Worm (Caenorhabditis elegans) whole organism, midembryonic: ENCODE measurements around the gene F41G3.19.

Experiments used
- T22C8.4 ChIP-seq: fragments of 200-800 bp; sonication (Bioruptor generic); IDR thresholded peaks from 2 replicates; pipeline ENCODE4 v1.3.6; 2022; ENCODE audit warnings: missing genetic modification characterization, missing compliant biosample characterization
- cog-1 ChIP-seq: sonication (generic microtip); optimal IDR thresholded peaks from 2 replicates; lab custom pipeline; 2016; ENCODE audit warnings: missing genetic modification characterization, missing compliant biosample characterization
- flt-1 ChIP-seq: fragments of 200-800 bp; sonication (Bioruptor generic); IDR thresholded peaks from 2 replicates; pipeline ENCODE4 v1.3.6; 2022; ENCODE audit warnings: missing genetic modification characterization, missing compliant biosample characterization
- klf-2 ChIP-seq: fragments of 200-800 bp; sonication (Bioruptor generic); conservative IDR thresholded peaks from 2 replicates; pipeline ENCODE4 v1.3.6; 2022; ENCODE audit warnings: missing genetic modification reagents, missing genetic modification characterization, missing compliant biosample characterization
- med-1 ChIP-seq: sonication (generic microtip); optimal IDR thresholded peaks from 2 replicates; lab custom pipeline; 2017; ENCODE audit warnings: missing genetic modification characterization, mild to moderate bottlenecking, missing compliant biosample characterization, antibody characterized with exemption, missing genetic modification reagents; ENCODE audit not compliant: insufficient read depth
- ref-1 ChIP-seq: fragments of 200-800 bp; sonication (Bioruptor generic); conservative IDR thresholded peaks from 2 replicates; pipeline ENCODE4 v1.3.6; 2022; ENCODE audit warnings: missing genetic modification reagents, missing genetic modification characterization, missing compliant biosample characterization
- tab-1 ChIP-seq: fragments of 200-800 bp; sonication (Bioruptor generic); IDR thresholded peaks from 2 replicates; pipeline ENCODE4 v1.3.6; 2022; ENCODE audit warnings: missing genetic modification characterization, missing compliant biosample characterization
- ztf-23 ChIP-seq: fragments of 200-800 bp; sonication (Bioruptor generic); IDR thresholded peaks from 2 replicates; pipeline ENCODE4 v1.3.6; 2022; ENCODE audit warnings: missing genetic modification reagents, missing genetic modification characterization, missing compliant biosample characterization
- ztf-29 ChIP-seq: fragments of 200-800 bp; sonication (Bioruptor generic); IDR thresholded peaks from 2 replicates; pipeline ENCODE4 v1.3.6; 2022; ENCODE audit warnings: missing genetic modification reagents, missing genetic modification characterization, missing compliant biosample characterization

Gene F41G3.19

ce11 chrII:6752850-6753249 lies 923 bp upstream of the F41G3.19 start, which contains the start of gene F41G3.21:
F41G3.21 (minus strand) TSS chrII:6752950.
- TF ChIP-seq T22C8.4 (GFP tag; lab: Robert Waterston, UW) (no peak), ztf-29 (GFP tag; lab: Robert Waterston, UW) (no peak), tab-1 (GFP tag; lab: Robert Waterston, UW) (no peak), med-1 (GFP tag; lab: Kevin White, UChicago) (no peak), flt-1 (GFP tag; lab: Robert Waterston, UW) (no peak), ref-1 (no peak), ztf-23 (GFP tag; lab: Robert Waterston, UW) (no peak), klf-2 (GFP tag; lab: Robert Waterston, UW) (no peak), cog-1 (tag; lab: Kevin White, UChicago) (no peak)

ce11 chrII:6750929-6751328 lies 998 bp downstream of the F41G3.19 start, which contains the start of gene F41G3.20:
F41G3.20 (minus strand) TSS chrII:6751029.
- TF ChIP-seq ref-1 (no peak), klf-2 (GFP tag; lab: Robert Waterston, UW) (no peak), T22C8.4 (GFP tag; lab: Robert Waterston, UW) (no peak), tab-1 (GFP tag; lab: Robert Waterston, UW) (no peak), cog-1 (tag; lab: Kevin White, UChicago) (no peak), med-1 (GFP tag; lab: Kevin White, UChicago) (no peak), flt-1 (GFP tag; lab: Robert Waterston, UW) (no peak), ztf-29 (GFP tag; lab: Robert Waterston, UW) (no peak), ztf-23 (GFP tag; lab: Robert Waterston, UW) (no peak)

ce11 chrII:6749422-6749821 lies 2.5 kb downstream of the F41G3.19 start, which contains the start of gene F41G3.10:
F41G3.10 (minus strand) TSS chrII:6749522.
- no peak for TF ChIP-seq ztf-29 (GFP tag; lab: Robert Waterston, UW)
- no peak for TF ChIP-seq T22C8.4 (GFP tag; lab: Robert Waterston, UW)
- no peak for TF ChIP-seq flt-1 (GFP tag; lab: Robert Waterston, UW)
- no peak for TF ChIP-seq klf-2 (GFP tag; lab: Robert Waterston, UW)

- TF ChIP-seq ref-1: no peak
- no peak for TF ChIP-seq tab-1 (GFP tag; lab: Robert Waterston, UW)
- no peak for TF ChIP-seq klf-2 (GFP tag; lab: Robert Waterston, UW)
- TF ChIP-seq ztf-23 (GFP tag; lab: Robert Waterston, UW): no peak
- TF ChIP-seq T22C8.4 (GFP tag; lab: Robert Waterston, UW): no peak
- TF ChIP-seq cog-1 (tag; lab: Kevin White, UChicago): no peak
- TF ChIP-seq med-1 (GFP tag; lab: Kevin White, UChicago): no peak
- TF ChIP-seq flt-1 (GFP tag; lab: Robert Waterston, UW): no peak
- TF ChIP-seq ztf-29 (GFP tag; lab: Robert Waterston, UW): no peak
These were observed 5.5 kb downstream of the F41G3.19 start, which contains the start of gene F41G3.5 for ce11 chrII:6746404-6746803. F41G3.5 (plus strand) TSS chrII:6746704.

- TF ChIP-seq ztf-23 (GFP tag; lab: Robert Waterston, UW): no peak
- no peak for TF ChIP-seq T22C8.4 (GFP tag; lab: Robert Waterston, UW)
- TF ChIP-seq flt-1 (GFP tag; lab: Robert Waterston, UW): no peak
- no peak for TF ChIP-seq cog-1 (tag; lab: Kevin White, UChicago)
- TF ChIP-seq ztf-29 (GFP tag; lab: Robert Waterston, UW): no peak
- no peak for TF ChIP-seq tab-1 (GFP tag; lab: Robert Waterston, UW)
- no peak for TF ChIP-seq med-1 (GFP tag; lab: Kevin White, UChicago)
- TF ChIP-seq ref-1: no peak
- TF ChIP-seq klf-2 (GFP tag; lab: Robert Waterston, UW): no peak
These were observed 6.1 kb downstream of the F41G3.19 start, which contains the start of gene ins-14 for ce11 chrII:6745783-6746182. ins-14 (minus strand) TSS chrII:6745814.

- TF ChIP-seq ztf-29 (GFP tag; lab: Robert Waterston, UW) (no peak), flt-1 (GFP tag; lab: Robert Waterston, UW) (no peak), tab-1 (GFP tag; lab: Robert Waterston, UW) (no peak), klf-2 (GFP tag; lab: Robert Waterston, UW) (no peak), ref-1 (no peak)
These were observed 7.3 kb downstream of the F41G3.19 start, which contains the start of gene ins-15 for ce11 chrII:6744648-6745047. ins-15 (minus strand) TSS chrII:6744748.

- no peak for TF ChIP-seq ref-1
- TF ChIP-seq klf-2 (GFP tag; lab: Robert Waterston, UW): no peak
- no peak for TF ChIP-seq tab-1 (GFP tag; lab: Robert Waterston, UW)
- no peak for TF ChIP-seq med-1 (GFP tag; lab: Kevin White, UChicago)
- no peak for TF ChIP-seq flt-1 (GFP tag; lab: Robert Waterston, UW)
- TF ChIP-seq ztf-29 (GFP tag; lab: Robert Waterston, UW): no peak
- no peak for TF ChIP-seq T22C8.4 (GFP tag; lab: Robert Waterston, UW)
- TF ChIP-seq cog-1 (tag; lab: Kevin White, UChicago): no peak
- TF ChIP-seq ztf-23 (GFP tag; lab: Robert Waterston, UW): no peak
These were observed 9.3 kb downstream of the F41G3.19 start, which contains the start of gene F41G3.6 for ce11 chrII:6742614-6743013. F41G3.6 (plus strand) TSS chrII:6742914.

- TF ChIP-seq klf-2 (GFP tag; lab: Robert Waterston, UW) (peak; percentile 64; the same call in 1 of the 2 replicates), tab-1 (GFP tag; lab: Robert Waterston, UW) (0 out of 2 replicates have a peak, but pooled peaks have one; percentile 20), ref-1 (no peak), ztf-29 (GFP tag; lab: Robert Waterston, UW) (0 out of 2 replicates have a peak, but pooled peaks have one; percentile 34), cog-1 (tag; lab: Kevin White, UChicago) (peak; percentile 41), med-1 (GFP tag; lab: Kevin White, UChicago) (no peak), flt-1 (GFP tag; lab: Robert Waterston, UW) (peak; percentile 77; the same call in 1 of the 2 replicates)
These were observed 10.5 kb downstream of the F41G3.19 start, which contains the start of gene exos-8 for ce11 chrII:6741428-6741827. exos-8 (plus strand) TSS chrII:6741691.

ce11 chrII:6736604-6737003 lies 15.3 kb downstream of the F41G3.19 start, which contains the start of gene T14B4.1:
T14B4.1 (plus strand) TSS chrII:6736904.
- TF ChIP-seq ref-1 (no peak), flt-1 (GFP tag; lab: Robert Waterston, UW) (no peak), ztf-23 (GFP tag; lab: Robert Waterston, UW) (no peak), ztf-29 (GFP tag; lab: Robert Waterston, UW) (no peak), tab-1 (GFP tag; lab: Robert Waterston, UW) (no peak), med-1 (GFP tag; lab: Kevin White, UChicago) (no peak), cog-1 (tag; lab: Kevin White, UChicago) (no peak), klf-2 (GFP tag; lab: Robert Waterston, UW) (no peak), T22C8.4 (GFP tag; lab: Robert Waterston, UW) (no peak)
